Fruit fly (Drosophila melanogaster): ENCODE data around the gene CG5096.

DNA sequence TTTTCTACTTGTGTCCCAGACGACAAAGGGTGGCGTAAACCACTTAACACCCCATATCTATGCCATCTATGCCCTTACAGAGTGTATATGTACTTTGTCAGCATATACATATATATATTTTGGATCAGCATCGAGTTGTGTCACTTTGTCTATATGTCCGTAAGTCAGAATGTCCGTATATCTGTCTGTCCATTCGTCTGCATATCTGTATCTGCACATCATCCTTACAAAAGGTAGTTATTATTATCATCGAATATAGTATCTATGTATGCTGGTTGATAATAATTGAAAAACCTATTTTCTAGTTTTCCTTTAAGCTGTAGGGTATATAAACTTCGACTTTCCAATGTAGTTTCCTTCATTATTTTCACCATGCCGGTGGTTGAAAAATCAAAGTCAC is 30.9 kb upstream of the CG5096 start:
- TF ChIP-seq Snoo (tag; optimal IDR thresholded peaks at IDR 0.05) = no peak
- no peak for TF ChIP-seq Ets98B (GFP tag; IDR thresholded peaks at IDR 0.05)
- no peak for TF ChIP-seq EcR (GFP tag; optimal IDR thresholded peaks at IDR 0.05)
- TF ChIP-seq CG10348 (GFP tag; IDR thresholded peaks at IDR 0.05) = no peak
- no peak for TF ChIP-seq D1 (tag; optimal IDR thresholded peaks at IDR 0.05)
